Worm (Caenorhabditis elegans) whole organism, young adult: ENCODE measurements around the gene F08A7.1.

Source experiments
- B0019.2 ChIP-seq: fragments of 200-800 bp; sonication (Bioruptor generic); conservative IDR thresholded peaks from 2 replicates; pipeline ENCODE4 v1.3.6; 2022; ENCODE audit warnings: missing genetic modification reagents, missing genetic modification characterization, missing compliant biosample characterization
- B0035.1 ChIP-seq: sonication (generic microtip); optimal IDR thresholded peaks from 2 replicates; lab custom pipeline; 2016; ENCODE audit warnings: missing genetic modification characterization, mild to moderate bottlenecking, missing compliant biosample characterization, missing genotype, missing genetic modification reagents
- C06A6.2 ChIP-seq: fragments of 200-800 bp; sonication (Bioruptor generic); conservative IDR thresholded peaks from 2 replicates; pipeline ENCODE4 v1.3.6; 2022; ENCODE audit warnings: missing genetic modification characterization, missing compliant biosample characterization
- F10E7.11 ChIP-seq: sonication (generic microtip); optimal IDR thresholded peaks from 2 replicates; lab custom pipeline; 2017; ENCODE audit warnings: mild to moderate bottlenecking, missing genetic modification characterization, moderate library complexity, missing compliant biosample characterization
- F22D6.2 ChIP-seq: sonication (generic microtip); optimal IDR thresholded peaks from 2 replicates; lab custom pipeline; 2016; ENCODE audit warnings: mild to moderate bottlenecking, missing genetic modification characterization, missing compliant biosample characterization
- F37B4.10 ChIP-seq: fragments of 200-800 bp; sonication (Bioruptor generic); IDR thresholded peaks from 2 replicates; pipeline ENCODE4 v1.3.6; 2022; ENCODE audit warnings: missing genetic modification characterization, missing compliant biosample characterization
- F52B5.7 ChIP-seq: sonication (generic microtip); optimal IDR thresholded peaks from 2 replicates; lab custom pipeline; 2016; ENCODE audit warnings: mild to moderate bottlenecking, missing genetic modification characterization, missing compliant biosample characterization
- K11D2.4 ChIP-seq: fragments of 200-800 bp; sonication (Bioruptor generic); IDR thresholded peaks from 2 replicates; pipeline ENCODE4 v1.3.6; 2022; ENCODE audit warnings: missing genetic modification reagents, missing genetic modification characterization, missing compliant biosample characterization
- T07F8.4 ChIP-seq: sonication (generic microtip); optimal IDR thresholded peaks from 2 replicates; lab custom pipeline; 2016; ENCODE audit warnings: mild to moderate bottlenecking, missing genetic modification characterization, moderate library complexity, missing compliant biosample characterization
- T26A5.8 ChIP-seq: sonication (generic microtip); optimal IDR thresholded peaks from 2 replicates; lab custom pipeline; 2016; ENCODE audit warnings: missing genetic modification characterization, missing compliant biosample characterization
- Y53F4B.3 ChIP-seq: fragments of 200-800 bp; sonication (Bioruptor generic); IDR thresholded peaks from 2 replicates; pipeline ENCODE4 v1.3.6; 2022; ENCODE audit warnings: missing genetic modification reagents, missing genetic modification characterization, missing compliant biosample characterization
- Y67H2A.10 ChIP-seq: fragments of 200-800 bp; sonication (Bioruptor generic); conservative IDR thresholded peaks from 2 replicates; pipeline ENCODE4 v1.3.6; 2022; ENCODE audit warnings: missing genetic modification reagents, missing genetic modification characterization, missing compliant biosample characterization
- Y95B8A.8 ChIP-seq: fragments of 200-800 bp; sonication (Bioruptor generic); IDR thresholded peaks from 2 replicates; pipeline ENCODE4 v1.3.6; 2022; ENCODE audit warnings: missing genetic modification reagents, missing genetic modification characterization, missing compliant biosample characterization
- ZK185.1 ChIP-seq: sonication (generic microtip); optimal IDR thresholded peaks from 2 replicates; lab custom pipeline; 2016; ENCODE audit warnings: mild to moderate bottlenecking, missing genetic modification characterization, missing compliant biosample characterization; ENCODE audit not compliant: poor library complexity, severe bottlenecking
- akir-1 ChIP-seq: fragments of 200-800 bp; sonication (Bioruptor generic); optimal IDR thresholded peaks from 2 replicates; lab custom pipeline; 2018; ENCODE audit warnings: mild to moderate bottlenecking, missing genetic modification characterization, moderate library complexity, missing compliant biosample characterization
- ama-1 ChIP-seq, 3 experiments: fragments of 150-350 bp in 1 of 3; sonication (generic microtip) in 2 of 3; optimal IDR thresholded peaks; 2 replicates each; lab custom pipeline; 2014 to 2018; ENCODE audit warnings: missing biosample characterization in 2 of 3, missing genetic modification characterization in 2 of 3, missing genetic modification reagents in 2 of 3
- atf-7 ChIP-seq: sonication (generic microtip); optimal IDR thresholded peaks from 2 replicates; lab custom pipeline; 2017; ENCODE audit warnings: mild to moderate bottlenecking, missing genetic modification characterization, missing compliant biosample characterization
- attf-3 ChIP-seq: fragments of 200-800 bp; sonication (Bioruptor generic); conservative IDR thresholded peaks from 2 replicates; pipeline ENCODE4 v1.3.6; 2022; ENCODE audit warnings: missing genetic modification reagents, missing genetic modification characterization, missing compliant biosample characterization
- ccch-3 ChIP-seq: fragments of 200-800 bp; sonication (Bioruptor generic); optimal IDR thresholded peaks from 2 replicates; lab custom pipeline; 2018; ENCODE audit warnings: mild to moderate bottlenecking, missing genetic modification characterization, missing compliant biosample characterization
- cebp-2 ChIP-seq: fragments of 200-800 bp; sonication (Bioruptor generic); IDR thresholded peaks from 2 replicates; pipeline ENCODE4 v1.3.6; 2022; ENCODE audit warnings: missing genetic modification characterization, missing compliant biosample characterization
- ceh-27 ChIP-seq: fragments of 200-800 bp; sonication (Bioruptor generic); optimal IDR thresholded peaks from 2 replicates; lab custom pipeline; 2018; ENCODE audit warnings: mild to moderate bottlenecking, missing genetic modification characterization, moderate library complexity, missing compliant biosample characterization
- ceh-58 ChIP-seq: fragments of 200-800 bp; sonication (Bioruptor generic); IDR thresholded peaks from 2 replicates; pipeline ENCODE4 v1.3.6; 2022; ENCODE audit warnings: missing genetic modification characterization, missing compliant biosample characterization
- egl-44 ChIP-seq: fragments of 200-800 bp; sonication (Bioruptor generic); IDR thresholded peaks from 2 replicates; pipeline ENCODE4 v1.3.6; 2022; ENCODE audit warnings: missing genetic modification reagents, missing genetic modification characterization, missing compliant biosample characterization
- ekl-4 ChIP-seq: fragments of 200-800 bp; sonication (Bioruptor generic); IDR thresholded peaks from 2 replicates; pipeline ENCODE4 v1.3.6; 2022; ENCODE audit warnings: missing genetic modification reagents, missing genetic modification characterization, missing compliant biosample characterization
- ets-4 ChIP-seq: fragments of 200-800 bp; sonication (Bioruptor generic); optimal IDR thresholded peaks from 2 replicates; lab custom pipeline; 2018; ENCODE audit warnings: mild to moderate bottlenecking, missing genetic modification characterization, missing compliant biosample characterization
- gei-17 ChIP-seq: fragments of 200-800 bp; sonication (Bioruptor generic); optimal IDR thresholded peaks from 2 replicates; lab custom pipeline; 2018; ENCODE audit warnings: mild to moderate bottlenecking, missing genetic modification characterization, missing compliant biosample characterization
- hlh-26 ChIP-seq: fragments of 200-800 bp; sonication (Bioruptor generic); conservative IDR thresholded peaks from 2 replicates; pipeline ENCODE4 v1.3.6; 2022; ENCODE audit warnings: missing genetic modification reagents, missing genetic modification characterization, missing compliant biosample characterization
- lin-40 ChIP-seq: sonication (generic microtip); optimal IDR thresholded peaks from 2 replicates; lab custom pipeline; 2016; ENCODE audit warnings: missing genetic modification characterization, mild to moderate bottlenecking, missing compliant biosample characterization, missing genotype, missing genetic modification reagents
- lir-1 ChIP-seq: fragments of 200-800 bp; sonication (Bioruptor generic); conservative IDR thresholded peaks from 2 replicates; pipeline ENCODE4 v1.3.6; 2022; ENCODE audit warnings: missing genetic modification reagents, missing genetic modification characterization, missing compliant biosample characterization
- madf-10 ChIP-seq: sonication (generic microtip); optimal IDR thresholded peaks from 2 replicates; lab custom pipeline; 2016; ENCODE audit warnings: mild to moderate bottlenecking, missing genetic modification characterization, missing compliant biosample characterization
- madf-3 ChIP-seq: fragments of 200-800 bp; sonication (Bioruptor generic); IDR thresholded peaks from 2 replicates; pipeline ENCODE4 v1.3.6; 2022; ENCODE audit warnings: missing genetic modification reagents, missing genetic modification characterization, missing compliant biosample characterization
- madf-6 ChIP-seq: fragments of 200-800 bp; sonication (Bioruptor generic); IDR thresholded peaks from 2 replicates; pipeline ENCODE4 v1.3.6; 2022; ENCODE audit warnings: missing genetic modification reagents, missing genetic modification characterization, missing compliant biosample characterization
- mcd-1 ChIP-seq: fragments of 200-800 bp; sonication (Bioruptor generic); IDR thresholded peaks from 2 replicates; pipeline ENCODE4 v1.3.6; 2022; ENCODE audit warnings: missing genetic modification reagents, missing genetic modification characterization, missing compliant biosample characterization
- mes-4 ChIP-seq: sonication (generic microtip); optimal IDR thresholded peaks from 2 replicates; lab custom pipeline; 2016; ENCODE audit warnings: missing genotype, missing genetic modification characterization, missing compliant biosample characterization
- nfya-1 ChIP-seq: sonication (generic microtip); optimal IDR thresholded peaks from 2 replicates; lab custom pipeline; 2017; ENCODE audit warnings: antibody characterized with exemption, missing compliant biosample characterization, missing genetic modification characterization, borderline replicate concordance; ENCODE audit not compliant: insufficient read depth
- nfyb-1 ChIP-seq: fragments of 200-800 bp; sonication (Bioruptor generic); IDR thresholded peaks from 2 replicates; pipeline ENCODE4 v1.3.6; 2022; ENCODE audit warnings: missing genetic modification reagents, missing genetic modification characterization, missing compliant biosample characterization
- nhr-27 ChIP-seq: fragments of 200-800 bp; sonication (Bioruptor generic); optimal IDR thresholded peaks from 2 replicates; lab custom pipeline; 2018; ENCODE audit warnings: mild to moderate bottlenecking, missing genetic modification characterization, moderate library complexity, missing compliant biosample characterization
- repo-1 ChIP-seq: sonication (generic microtip); optimal IDR thresholded peaks from 2 replicates; lab custom pipeline; 2017; ENCODE audit warnings: mild to moderate bottlenecking, missing genetic modification characterization, missing compliant biosample characterization
- rpc-1 ChIP-seq, 2 experiments: fragments of 150-350 bp in 1 of 2; sonication (generic microtip) in 1 of 2; optimal IDR thresholded peaks; 2 replicates each; lab custom pipeline; 2014 to 2018; ENCODE audit warnings: missing biosample characterization in 1 of 2, missing genetic modification characterization in 1 of 2, missing genetic modification reagents in 1 of 2, missing genotype in 1 of 2
- sdz-38 ChIP-seq: sonication (generic microtip); optimal IDR thresholded peaks from 2 replicates; lab custom pipeline; 2016; ENCODE audit warnings: missing genotype, missing genetic modification characterization, missing compliant biosample characterization
- somi-1 ChIP-seq: fragments of 200-800 bp; sonication (Bioruptor generic); optimal IDR thresholded peaks from 2 replicates; lab custom pipeline; 2018; ENCODE audit warnings: mild to moderate bottlenecking, missing genetic modification characterization, missing compliant biosample characterization
- tbp1 ChIP-seq: fragments of 200-800 bp; sonication (Bioruptor generic); optimal IDR thresholded peaks from 2 replicates; lab custom pipeline; 2018; ENCODE audit warnings: mild to moderate bottlenecking, missing genetic modification characterization, missing compliant biosample characterization
- unc-130 ChIP-seq: sonication (generic microtip); optimal IDR thresholded peaks from 2 replicates; lab custom pipeline; 2016; ENCODE audit warnings: missing genetic modification reagents, missing genetic modification characterization, missing compliant biosample characterization
- ztf-28 ChIP-seq: fragments of 200-800 bp; sonication (Bioruptor generic); IDR thresholded peaks from 2 replicates; pipeline ENCODE4 v1.3.6; 2022; ENCODE audit warnings: missing genetic modification reagents, missing genetic modification characterization, missing compliant biosample characterization
- ztf-3 ChIP-seq: fragments of 200-800 bp; sonication (Bioruptor generic); optimal IDR thresholded peaks from 2 replicates; lab custom pipeline; 2018; ENCODE audit warnings: mild to moderate bottlenecking, missing genetic modification characterization, missing compliant biosample characterization

Gene F08A7.1

DNA sequence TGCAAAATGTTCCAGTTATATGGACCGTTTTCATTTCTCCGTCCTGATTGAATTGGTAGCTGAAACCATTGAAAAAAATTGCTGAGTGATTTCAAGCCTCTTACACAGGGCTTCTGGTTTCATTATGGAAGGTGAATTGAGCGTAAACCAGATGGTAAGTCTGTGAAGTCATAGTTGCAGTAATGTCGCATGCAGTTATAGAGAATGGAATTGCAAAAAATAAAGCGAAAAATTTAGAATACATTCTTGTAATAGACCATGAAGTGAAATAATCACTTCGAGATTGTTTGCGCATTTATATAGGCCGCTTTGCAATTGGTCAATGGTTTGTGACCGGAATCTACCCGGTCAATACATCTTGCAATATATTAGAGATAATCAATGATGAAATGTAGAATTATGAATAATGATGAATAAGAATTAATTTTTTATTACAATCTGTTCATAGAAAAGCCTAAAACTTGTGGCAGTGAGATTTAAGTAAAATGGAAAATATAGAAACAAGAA, 29.7 kb downstream of the F08A7.1 start, which contains the start of gene F11E6.4:
Gene F11E6.4, minus strand, starts transcription at position 259 of the 507 bp plus-strand sequence.
- TF ChIP-seq Y67H2A.10 (GFP tag; lab: Robert Waterston, UW) (no peak), nfya-1 (tag; lab: Kevin White, UChicago) (no peak), somi-1 (GFP tag; lab: Kevin White, UChicago) (no peak), akir-1 (no peak), madf-10 (tag; lab: Kevin White, UChicago) (no peak), madf-3 (GFP tag; lab: Robert Waterston, UW) (no peak), K11D2.4 (GFP tag; lab: Robert Waterston, UW) (no peak), ama-1 (optimal IDR thresholded peaks at IDR 0.05; lab: Kevin White, UChicago) (peak; percentile 35), ama-1 (GFP tag; optimal IDR thresholded peaks at IDR 0.05; lab: Kevin White, UChicago) (no peak), mcd-1 (GFP tag; lab: Robert Waterston, UW) (no peak), ZK185.1 (tag; lab: Kevin White, UChicago) (peak; percentile 0), nhr-27 (no peak), nfyb-1 (peak; percentile 37; the same call in 1 of the 2 replicates), F10E7.11 (tag; lab: Kevin White, UChicago) (no peak), F22D6.2 (tag; lab: Kevin White, UChicago) (no peak), ets-4 (no peak), lir-1 (GFP tag; lab: Robert Waterston, UW) (no peak), egl-44 (GFP tag; lab: Robert Waterston, UW) (no peak), ccch-3 (GFP tag; lab: Kevin White, UChicago) (no peak), Y53F4B.3 (GFP tag; lab: Robert Waterston, UW) (no peak), F37B4.10 (GFP tag; lab: Robert Waterston, UW) (no peak), B0019.2 (GFP tag; lab: Robert Waterston, UW) (no peak), hlh-26 (GFP tag; lab: Robert Waterston, UW) (no peak), lin-40 (tag; lab: Kevin White, UChicago) (no peak), mes-4 (tag; lab: Kevin White, UChicago) (no peak), repo-1 (tag; lab: Kevin White, UChicago) (no peak), madf-6 (GFP tag; lab: Robert Waterston, UW) (no peak), B0035.1 (tag; lab: Kevin White, UChicago) (peak; percentile 11), F52B5.7 (tag; lab: Kevin White, UChicago) (no peak), cebp-2 (no peak), attf-3 (GFP tag; lab: Robert Waterston, UW) (no peak), ztf-3 (no peak), gei-17 (peak; percentile 7)

DNA sequence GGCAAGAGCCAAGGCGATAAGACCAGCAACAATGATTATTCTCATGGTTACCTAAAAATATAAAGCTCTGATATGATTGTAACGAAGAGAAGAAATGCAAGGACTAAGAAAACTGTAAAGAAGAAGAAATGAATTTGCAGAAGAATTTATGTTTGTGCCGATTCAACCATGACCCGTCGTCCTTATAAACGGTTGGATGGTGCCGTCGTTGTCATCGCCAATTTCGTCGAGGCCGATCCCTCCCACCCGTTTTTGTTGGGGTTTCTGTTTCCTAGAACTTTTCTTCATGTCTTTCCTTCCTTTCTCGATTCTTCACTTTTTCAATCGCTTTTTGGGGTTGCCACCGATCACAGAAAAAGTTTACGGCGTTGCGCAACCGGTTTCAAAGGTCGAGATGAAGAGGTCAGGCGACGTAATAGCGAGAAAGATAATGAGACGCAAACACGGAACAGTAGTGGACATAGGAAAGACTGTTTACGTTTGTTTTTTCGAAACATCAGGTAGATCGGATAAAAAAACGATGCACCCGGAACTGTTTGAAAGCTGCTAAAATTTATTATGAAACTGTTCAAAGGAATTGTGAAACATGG, 31.6 kb downstream of the F08A7.1 start, which contains the start of gene epic-1:
Gene epic-1, minus strand, starts transcription at position 51 of the 590 bp plus-strand sequence.
- peak; percentile 58 for TF ChIP-seq ceh-27 (GFP tag; lab: Kevin White, UChicago)
- peak; percentile 4 for TF ChIP-seq somi-1 (GFP tag; lab: Kevin White, UChicago)
- no peak for TF ChIP-seq rpc-1 (optimal IDR thresholded peaks at IDR 0.05; lab: Kevin White, UChicago)
- no peak for TF ChIP-seq rpc-1 (tag; optimal IDR thresholded peaks at IDR 0.05; lab: Kevin White, UChicago)

DNA sequence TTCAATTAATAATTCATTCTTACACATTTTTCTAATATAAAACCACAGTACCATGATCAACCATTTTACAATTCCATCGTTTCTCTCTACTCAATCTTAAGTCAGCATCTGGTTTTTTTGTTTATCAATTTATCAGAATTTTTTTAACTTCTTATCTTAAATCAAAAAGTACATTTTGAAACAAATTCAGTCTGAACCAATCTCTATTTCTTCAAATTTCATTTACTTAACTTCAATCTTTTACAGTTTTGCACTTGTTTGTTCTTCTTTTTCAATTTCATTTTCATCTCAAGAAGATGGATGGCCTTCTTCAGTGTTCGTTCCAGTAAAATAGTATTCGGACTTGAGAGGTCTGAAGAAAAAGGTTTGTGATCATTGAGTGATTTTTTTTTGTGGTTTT, 32.6 kb downstream of the F08A7.1 start, which contains the start of gene gba-3:
Gene gba-3, plus strand, starts transcription at position 301 of the 400 bp plus-strand sequence.
- TF ChIP-seq ets-4 (no peak), unc-130 (GFP tag; lab: Kevin White, UChicago) (no peak), hlh-26 (GFP tag; lab: Robert Waterston, UW) (no peak), Y95B8A.8 (GFP tag; lab: Robert Waterston, UW) (no peak), atf-7 (tag; lab: Kevin White, UChicago) (no peak), ekl-4 (GFP tag; lab: Robert Waterston, UW) (no peak), ZK185.1 (tag; lab: Kevin White, UChicago) (no peak), T07F8.4 (tag; lab: Kevin White, UChicago) (no peak), ceh-58 (GFP tag; lab: Robert Waterston, UW) (no peak), F52B5.7 (tag; lab: Kevin White, UChicago) (no peak), ztf-28 (GFP tag; lab: Robert Waterston, UW) (no peak), sdz-38 (tag; lab: Kevin White, UChicago) (no peak), T26A5.8 (tag; lab: Kevin White, UChicago) (no peak), tbp1 (no peak), lir-1 (GFP tag; lab: Robert Waterston, UW) (no peak), F22D6.2 (tag; lab: Kevin White, UChicago) (no peak), C06A6.2 (GFP tag; lab: Robert Waterston, UW) (no peak)
